Worm (Caenorhabditis elegans) whole organism, midembryonic: ENCODE data around the gene col-85.

Experiments used
- T22C8.4 ChIP-seq: fragments of 200-800 bp; sonication (Bioruptor generic); IDR thresholded peaks from 2 replicates; pipeline ENCODE4 v1.3.6; 2022; ENCODE audit warnings: missing genetic modification characterization, missing compliant biosample characterization
- cog-1 ChIP-seq: sonication (generic microtip); optimal IDR thresholded peaks from 2 replicates; lab custom pipeline; 2016; ENCODE audit warnings: missing genetic modification characterization, missing compliant biosample characterization
- flt-1 ChIP-seq: fragments of 200-800 bp; sonication (Bioruptor generic); IDR thresholded peaks from 2 replicates; pipeline ENCODE4 v1.3.6; 2022; ENCODE audit warnings: missing genetic modification characterization, missing compliant biosample characterization
- klf-2 ChIP-seq: fragments of 200-800 bp; sonication (Bioruptor generic); conservative IDR thresholded peaks from 2 replicates; pipeline ENCODE4 v1.3.6; 2022; ENCODE audit warnings: missing genetic modification reagents, missing genetic modification characterization, missing compliant biosample characterization
- med-1 ChIP-seq: sonication (generic microtip); optimal IDR thresholded peaks from 2 replicates; lab custom pipeline; 2017; ENCODE audit warnings: missing genetic modification characterization, mild to moderate bottlenecking, missing compliant biosample characterization, antibody characterized with exemption, missing genetic modification reagents; ENCODE audit not compliant: insufficient read depth
- ref-1 ChIP-seq: fragments of 200-800 bp; sonication (Bioruptor generic); conservative IDR thresholded peaks from 2 replicates; pipeline ENCODE4 v1.3.6; 2022; ENCODE audit warnings: missing genetic modification reagents, missing genetic modification characterization, missing compliant biosample characterization
- tab-1 ChIP-seq: fragments of 200-800 bp; sonication (Bioruptor generic); IDR thresholded peaks from 2 replicates; pipeline ENCODE4 v1.3.6; 2022; ENCODE audit warnings: missing genetic modification characterization, missing compliant biosample characterization
- ztf-23 ChIP-seq: fragments of 200-800 bp; sonication (Bioruptor generic); IDR thresholded peaks from 2 replicates; pipeline ENCODE4 v1.3.6; 2022; ENCODE audit warnings: missing genetic modification reagents, missing genetic modification characterization, missing compliant biosample characterization
- ztf-29 ChIP-seq: fragments of 200-800 bp; sonication (Bioruptor generic); IDR thresholded peaks from 2 replicates; pipeline ENCODE4 v1.3.6; 2022; ENCODE audit warnings: missing genetic modification reagents, missing genetic modification characterization, missing compliant biosample characterization

The col-85 gene

ce11 chrII:12519616-12520015 is 24.7 kb upstream of the col-85 start, which contains the start of gene ceh-99:
ceh-99 (plus strand) TSS chrII:12519981.
- 0 out of 2 replicates have a peak, but pooled peaks have one; percentile 33 for TF ChIP-seq flt-1 (GFP tag; lab: Robert Waterston, UW)
- TF ChIP-seq med-1, result no peak
- no peak for TF ChIP-seq T22C8.4

DNA sequence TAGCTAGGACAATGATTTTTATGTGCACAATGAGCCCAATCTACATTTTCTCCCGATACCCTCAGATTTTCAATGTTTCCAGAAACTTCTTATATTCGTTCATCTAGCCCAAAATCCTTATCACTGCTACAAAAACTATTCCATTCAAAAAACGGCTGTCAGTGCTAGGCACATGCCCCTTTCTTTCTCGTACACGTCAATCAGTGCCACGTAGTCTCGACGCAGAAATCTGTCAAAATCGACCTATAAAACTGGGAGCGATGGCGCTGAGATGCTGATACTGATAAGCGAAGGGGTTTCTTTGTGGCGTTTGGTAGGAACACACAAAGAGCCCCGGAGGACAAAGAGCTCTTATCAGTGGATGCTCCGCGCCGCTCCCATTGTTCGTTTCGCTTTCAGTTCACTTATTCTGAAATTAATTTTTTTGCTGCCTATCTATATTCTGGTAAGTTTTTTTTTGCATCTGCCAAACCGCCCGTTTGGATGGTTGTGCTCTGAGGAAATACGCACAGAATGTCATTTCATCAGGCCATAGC is 24.0 kb upstream of the col-85 start, which contains the start of gene srh-70:
Gene srh-70, minus strand, starts transcription at position 51 of the 536 bp plus-strand sequence.
- no peak for TF ChIP-seq flt-1 (GFP tag; lab: Robert Waterston, UW)
- TF ChIP-seq ref-1, result no peak
- TF ChIP-seq tab-1 (GFP tag; lab: Robert Waterston, UW), result no peak
- TF ChIP-seq ztf-23 (GFP tag; lab: Robert Waterston, UW), result no peak
- TF ChIP-seq klf-2 (GFP tag; lab: Robert Waterston, UW), result no peak
- TF ChIP-seq med-1, result no peak
- no peak for TF ChIP-seq ztf-29 (GFP tag; lab: Robert Waterston, UW)
- no peak for TF ChIP-seq T22C8.4
- no peak for TF ChIP-seq cog-1 (tag; lab: Kevin White, UChicago)

DNA sequence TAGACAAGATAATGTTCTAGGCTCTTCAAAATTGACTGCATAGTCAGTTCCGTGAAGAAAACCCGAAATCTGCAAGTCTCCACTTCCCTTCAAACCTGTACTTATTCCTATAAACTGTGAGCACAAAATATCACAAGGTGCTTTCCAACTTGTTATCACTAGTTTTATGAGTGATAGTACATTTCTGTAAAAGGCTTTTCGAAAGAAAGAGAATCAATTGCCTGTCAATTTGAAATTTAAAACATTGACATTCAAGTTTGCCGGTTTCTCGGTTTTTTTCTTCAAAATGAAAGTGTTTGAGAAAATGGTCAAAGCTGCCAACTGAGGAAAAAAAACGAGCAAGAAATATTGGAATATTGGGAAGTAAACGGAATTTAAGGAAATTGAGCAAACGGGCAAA is 23.1 kb upstream of the col-85 start:
- TF ChIP-seq ztf-29 (GFP tag; lab: Robert Waterston, UW) (no peak), med-1 (no peak), klf-2 (GFP tag; lab: Robert Waterston, UW) (no peak), T22C8.4 (no peak), ref-1 (no peak), ztf-23 (GFP tag; lab: Robert Waterston, UW) (no peak), flt-1 (GFP tag; lab: Robert Waterston, UW) (no peak), tab-1 (GFP tag; lab: Robert Waterston, UW) (no peak), cog-1 (tag; lab: Kevin White, UChicago) (no peak)

ce11 chrII:12516313-12516712 is 21.4 kb upstream of the col-85 start, which contains the start of gene srh-61:
srh-61 (minus strand) TSS chrII:12516413.
- TF ChIP-seq cog-1 (tag; lab: Kevin White, UChicago) (no peak), ref-1 (no peak), ztf-23 (GFP tag; lab: Robert Waterston, UW) (no peak)

ce11 chrII:12514620-12515019 is 19.7 kb upstream of the col-85 start, which contains the start of gene srh-69:
srh-69 (minus strand) TSS chrII:12514720.
- TF ChIP-seq ref-1, result no peak
- no peak for TF ChIP-seq med-1
- no peak for TF ChIP-seq T22C8.4
- TF ChIP-seq tab-1 (GFP tag; lab: Robert Waterston, UW), result no peak
- TF ChIP-seq ztf-29 (GFP tag; lab: Robert Waterston, UW), result no peak
- no peak for TF ChIP-seq flt-1 (GFP tag; lab: Robert Waterston, UW)
- no peak for TF ChIP-seq cog-1 (tag; lab: Kevin White, UChicago)
- TF ChIP-seq ztf-23 (GFP tag; lab: Robert Waterston, UW), result no peak
- TF ChIP-seq klf-2 (GFP tag; lab: Robert Waterston, UW), result no peak

DNA sequence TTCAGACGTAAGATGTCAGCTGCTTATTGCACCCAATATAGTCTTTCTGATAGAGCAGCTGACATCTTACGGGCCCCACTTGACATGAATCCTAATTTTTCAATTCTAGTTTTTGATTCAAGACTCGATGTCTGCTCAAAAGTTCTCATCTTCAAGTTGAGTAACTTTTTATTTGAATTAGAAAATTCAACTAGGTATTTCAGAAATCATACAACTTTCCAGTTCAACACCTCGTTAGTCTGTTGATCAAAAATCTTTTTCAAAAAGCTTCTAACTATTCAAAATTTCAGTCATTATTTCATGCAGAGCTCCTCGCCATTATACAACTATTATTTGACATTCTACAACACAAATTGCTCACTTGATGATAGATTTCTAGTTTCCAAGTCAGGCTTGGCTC is 17.0 kb upstream of the col-85 start, which contains the start of gene srh-73:
Gene srh-73, plus strand, starts transcription at position 301 of the 400 bp plus-strand sequence.
- no peak for TF ChIP-seq T22C8.4
- TF ChIP-seq cog-1 (tag; lab: Kevin White, UChicago), result no peak
- no peak for TF ChIP-seq tab-1 (GFP tag; lab: Robert Waterston, UW)
- no peak for TF ChIP-seq flt-1 (GFP tag; lab: Robert Waterston, UW)
- TF ChIP-seq ref-1, result no peak
- no peak for TF ChIP-seq klf-2 (GFP tag; lab: Robert Waterston, UW)
- TF ChIP-seq med-1, result no peak
- TF ChIP-seq ztf-29 (GFP tag; lab: Robert Waterston, UW), result no peak
- no peak for TF ChIP-seq ztf-23 (GFP tag; lab: Robert Waterston, UW)

DNA sequence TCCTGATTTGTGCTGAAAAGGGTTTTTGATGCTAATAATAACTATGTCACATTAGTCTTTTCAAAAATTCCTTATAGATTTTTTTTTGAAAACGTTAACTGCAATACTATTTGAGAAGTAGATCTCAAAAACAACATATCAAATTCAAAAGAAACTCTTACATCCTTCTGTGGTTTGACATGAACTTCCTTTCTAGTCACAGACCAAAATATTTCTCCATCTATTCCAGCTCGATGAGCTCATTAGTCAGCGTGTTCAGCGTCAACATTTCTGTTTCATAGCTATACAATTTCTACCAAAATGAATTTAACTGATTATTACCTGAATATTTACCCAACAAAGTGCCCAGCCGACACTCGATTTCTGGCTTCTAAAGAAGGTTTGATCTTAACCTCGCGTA is 13.8 kb upstream of the col-85 start, which contains the start of gene srh-67:
Gene srh-67, plus strand, starts transcription at position 301 of the 400 bp plus-strand sequence.
- TF ChIP-seq ztf-23 (GFP tag; lab: Robert Waterston, UW) (no peak), flt-1 (GFP tag; lab: Robert Waterston, UW) (no peak), cog-1 (tag; lab: Kevin White, UChicago) (no peak), ref-1 (no peak), klf-2 (GFP tag; lab: Robert Waterston, UW) (no peak)

DNA sequence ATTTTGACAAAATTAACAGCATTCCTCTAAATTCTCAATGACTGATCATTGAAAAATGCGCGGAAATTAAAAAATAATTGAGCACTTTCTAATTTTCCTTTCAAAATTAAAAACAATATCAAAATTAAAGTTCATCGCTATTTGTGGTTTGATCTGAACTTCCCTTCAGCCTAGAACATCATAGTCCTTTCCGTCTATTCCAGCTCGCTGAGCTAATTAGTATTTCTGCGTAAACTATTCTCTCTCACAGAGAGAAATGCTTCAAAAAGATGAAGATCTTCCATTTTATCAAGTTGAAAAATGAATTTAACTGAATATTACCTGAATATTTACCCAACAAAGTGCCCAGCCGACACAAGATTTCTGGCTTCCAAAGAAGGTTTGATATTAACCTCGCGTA is 12.1 kb upstream of the col-85 start, which contains the start of gene srh-68:
Gene srh-68, plus strand, starts transcription at position 301 of the 400 bp plus-strand sequence.
- TF ChIP-seq klf-2 (GFP tag; lab: Robert Waterston, UW) (no peak), cog-1 (tag; lab: Kevin White, UChicago) (no peak), T22C8.4 (no peak), tab-1 (GFP tag; lab: Robert Waterston, UW) (no peak), flt-1 (GFP tag; lab: Robert Waterston, UW) (no peak), ref-1 (no peak), med-1 (no peak), ztf-29 (GFP tag; lab: Robert Waterston, UW) (no peak)

- no peak for TF ChIP-seq ztf-23 (GFP tag; lab: Robert Waterston, UW)
- TF ChIP-seq med-1, result no peak
- no peak for TF ChIP-seq ztf-29 (GFP tag; lab: Robert Waterston, UW)
- TF ChIP-seq T22C8.4, result no peak
- TF ChIP-seq ref-1, result no peak
- no peak for TF ChIP-seq flt-1 (GFP tag; lab: Robert Waterston, UW)
- no peak for TF ChIP-seq tab-1 (GFP tag; lab: Robert Waterston, UW)
- TF ChIP-seq klf-2 (GFP tag; lab: Robert Waterston, UW), result no peak
- no peak for TF ChIP-seq cog-1 (tag; lab: Kevin White, UChicago)
These were observed 11.6 kb upstream of the col-85 start for ce11 chrII:12506511-12506910.

DNA sequence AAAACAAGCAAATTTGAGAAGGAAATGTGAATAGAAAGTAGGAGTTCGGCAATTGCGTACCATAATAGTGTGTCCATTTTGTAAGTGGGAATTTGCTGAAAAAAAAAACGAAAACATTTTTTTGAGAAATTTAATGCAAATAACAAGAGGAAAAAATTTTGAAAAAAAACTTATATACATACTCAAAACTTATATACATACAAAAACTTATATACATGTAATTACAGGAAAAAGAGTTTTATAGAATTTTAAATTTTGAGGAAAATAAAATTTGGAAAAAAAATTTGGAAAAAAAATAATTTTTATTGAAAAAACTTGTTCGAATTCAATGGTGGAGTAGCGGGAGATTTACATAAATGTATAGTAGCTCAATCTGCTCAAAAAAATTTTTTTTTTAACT is 7.9 kb upstream of the col-85 start, which contains the start of gene ador-1:
Gene ador-1, minus strand, starts transcription at position 101 of the 400 bp plus-strand sequence.
- TF ChIP-seq flt-1 (GFP tag; lab: Robert Waterston, UW) (no peak), med-1 (no peak), cog-1 (tag; lab: Kevin White, UChicago) (no peak), ztf-23 (GFP tag; lab: Robert Waterston, UW) (no peak), T22C8.4 (no peak), ztf-29 (GFP tag; lab: Robert Waterston, UW) (no peak), klf-2 (GFP tag; lab: Robert Waterston, UW) (no peak), ref-1 (no peak), tab-1 (GFP tag; lab: Robert Waterston, UW) (no peak)
